Fruit fly (Drosophila melanogaster) whole organism, embryonic: ENCODE data around the gene ImpE3.

Experiments
- Antp ChIP-seq: fragments of 200-800 bp; sonication (Bioruptor generic); optimal IDR thresholded peaks from 3 replicates; lab custom pipeline; 2016; ENCODE audit warnings: missing biosample characterization, missing genetic modification characterization
- B-H1 ChIP-seq: fragments of 200-800 bp; sonication (Bioruptor generic); IDR thresholded peaks from 3 replicates; pipeline ENCODE4 v1.3.6; 2022; ENCODE audit warnings: missing biosample characterization, missing genetic modification characterization
- CG10321 ChIP-seq: fragments of 200-800 bp; sonication (Bioruptor generic); IDR thresholded peaks from 2 replicates; pipeline ENCODE4 v1.3.6; 2022; ENCODE audit warnings: missing biosample characterization, missing genetic modification characterization
- CG11093 ChIP-seq: fragments of 200-800 bp; sonication (Bioruptor generic); IDR thresholded peaks from 3 replicates; pipeline ENCODE4 v1.3.6; 2022; ENCODE audit warnings: missing biosample characterization, missing genetic modification characterization
- CG11247 ChIP-seq: fragments of 200-800 bp; sonication (Bioruptor generic); IDR thresholded peaks from 2 replicates; pipeline ENCODE4 v1.3.6; 2022; ENCODE audit warnings: missing biosample characterization, missing genetic modification characterization
- CG11398 ChIP-seq: fragments of 200-800 bp; sonication (Bioruptor generic); optimal IDR thresholded peaks from 2 replicates; lab custom pipeline; 2016; ENCODE audit warnings: missing biosample characterization, missing genetic modification characterization
- CG11456 ChIP-seq: fragments of 200-800 bp; sonication (Bioruptor generic); IDR thresholded peaks from 3 replicates; pipeline ENCODE4 v1.3.6; 2022; ENCODE audit warnings: missing biosample characterization, missing genetic modification characterization
- CG11696 ChIP-seq: fragments of 200-800 bp; sonication (Bioruptor generic); IDR thresholded peaks from 2 replicates; pipeline ENCODE4 v1.3.6; 2022; ENCODE audit warnings: missing biosample characterization, missing genetic modification characterization
- CG12071 ChIP-seq: fragments of 200-800 bp; sonication (Bioruptor generic); optimal IDR thresholded peaks from 3 replicates; lab custom pipeline; 2018; ENCODE audit warnings: missing biosample characterization, mild to moderate bottlenecking, missing genetic modification characterization
- CG12219 ChIP-seq: fragments of 200-800 bp; sonication (Bioruptor generic); optimal IDR thresholded peaks from 3 replicates; lab custom pipeline; 2018; ENCODE audit warnings: missing biosample characterization, mild to moderate bottlenecking, missing genetic modification characterization
- CG12659 ChIP-seq: fragments of 200-800 bp; sonication (Bioruptor generic); optimal IDR thresholded peaks from 3 replicates; lab custom pipeline; 2017; ENCODE audit warnings: mild to moderate bottlenecking, missing biosample characterization, missing genetic modification reagents, missing genetic modification characterization
- CG13123 ChIP-seq: fragments of 200-800 bp; sonication (Bioruptor generic); optimal IDR thresholded peaks from 2 replicates; lab custom pipeline; 2016; ENCODE audit warnings: missing biosample characterization, missing genetic modification characterization
- CG14667 ChIP-seq: fragments of 200-800 bp; sonication (Bioruptor generic); IDR thresholded peaks from 2 replicates; pipeline ENCODE4 v1.3.6; 2022; ENCODE audit warnings: missing biosample characterization, missing genetic modification characterization
- CG15011 ChIP-seq: fragments of 200-800 bp; sonication (Bioruptor generic); optimal IDR thresholded peaks from 3 replicates; lab custom pipeline; 2018; ENCODE audit warnings: missing biosample characterization, mild to moderate bottlenecking, missing genetic modification characterization
- CG15601 ChIP-seq: fragments of 200-800 bp; sonication (Bioruptor generic); optimal IDR thresholded peaks from 3 replicates; lab custom pipeline; 2019; ENCODE audit warnings: missing biosample characterization, mild to moderate bottlenecking, missing genetic modification characterization, moderate library complexity
- CG2202 ChIP-seq: fragments of 200-800 bp; sonication (Bioruptor generic); optimal IDR thresholded peaks from 2 replicates; lab custom pipeline; 2018; ENCODE audit warnings: missing biosample characterization, mild to moderate bottlenecking, missing genetic modification characterization
- CG2712 ChIP-seq: fragments of 200-800 bp; optimal IDR thresholded peaks from 3 replicates; lab custom pipeline; 2019; ENCODE audit warnings: missing biosample characterization, mild to moderate bottlenecking, missing genetic modification characterization, moderate library complexity
- CG6654 ChIP-seq: fragments of 200-800 bp; sonication (Bioruptor generic); optimal IDR thresholded peaks from 2 replicates; lab custom pipeline; 2017; ENCODE audit warnings: missing biosample characterization, mild to moderate bottlenecking, missing genetic modification characterization
- CG7271 ChIP-seq: fragments of 200-800 bp; sonication (Bioruptor generic); optimal IDR thresholded peaks from 2 replicates; lab custom pipeline; 2018; ENCODE audit warnings: missing biosample characterization, mild to moderate bottlenecking, missing genetic modification characterization, moderate library complexity
- CG8359 ChIP-seq: fragments of 200-800 bp; sonication (Bioruptor generic); optimal IDR thresholded peaks from 2 replicates; lab custom pipeline; 2017; ENCODE audit warnings: missing biosample characterization, mild to moderate bottlenecking, missing genetic modification characterization, borderline replicate concordance
- CG8765 ChIP-seq: fragments of 200-800 bp; sonication (Bioruptor generic); IDR thresholded peaks from 2 replicates; pipeline ENCODE4 v1.3.6; 2022; ENCODE audit warnings: missing biosample characterization, missing genetic modification characterization
- CG9932 ChIP-seq: fragments of 200-800 bp; sonication (Bioruptor generic); IDR thresholded peaks from 2 replicates; pipeline ENCODE4 v1.3.6; 2022; ENCODE audit warnings: missing biosample characterization, missing genetic modification characterization
- D19B ChIP-seq: fragments of 200-800 bp; sonication (Bioruptor generic); optimal IDR thresholded peaks from 2 replicates; lab custom pipeline; 2017; ENCODE audit warnings: missing biosample characterization, mild to moderate bottlenecking, missing genetic modification characterization
- Dad ChIP-seq: fragments of 200-800 bp; sonication (Bioruptor generic); optimal IDR thresholded peaks from 3 replicates; lab custom pipeline; 2016; ENCODE audit warnings: missing biosample characterization, missing genetic modification characterization
- Dll ChIP-seq: fragments of 200-800 bp; sonication (Bioruptor generic); IDR thresholded peaks from 4 replicates; pipeline ENCODE4 v1.3.6; 2022; ENCODE audit warnings: missing biosample characterization, missing genetic modification characterization; ENCODE audit not compliant: partially characterized antibody
- E2f2 ChIP-seq: fragments of 200-800 bp; sonication (Bioruptor generic); IDR thresholded peaks from 2 replicates; pipeline ENCODE4 v1.3.6; 2022; ENCODE audit warnings: missing biosample characterization, missing genetic modification characterization
- H15 ChIP-seq: fragments of 200-800 bp; sonication (Bioruptor generic); IDR thresholded peaks from 3 replicates; pipeline ENCODE4 v1.3.6; 2022; ENCODE audit warnings: missing biosample characterization, missing genetic modification characterization
- Hr39 ChIP-seq: fragments of >200 bp; optimal IDR thresholded peaks from 2 replicates; lab custom pipeline; 2017
- Jarid2 ChIP-seq: fragments of 200-800 bp; sonication (Bioruptor generic); optimal IDR thresholded peaks from 3 replicates; lab custom pipeline; 2017; ENCODE audit warnings: mild to moderate bottlenecking, missing biosample characterization, missing genetic modification reagents, missing genetic modification characterization
- Lpt ChIP-seq: fragments of >200 bp; optimal IDR thresholded peaks from 2 replicates; lab custom pipeline; 2018; ENCODE audit warnings: missing biosample characterization, missing genetic modification characterization
- Med ChIP-seq: fragments of 200-800 bp; sonication (Bioruptor generic); peaks from one replicate; lab custom pipeline; 2016; ENCODE audit warnings: missing biosample characterization, missing genetic modification characterization, mild to moderate bottlenecking, inconsistent platforms, moderate library complexity
- NC2β ChIP-seq: fragments of 200-800 bp; sonication (Bioruptor generic); optimal IDR thresholded peaks from 2 replicates; lab custom pipeline; 2016; ENCODE audit warnings: missing biosample characterization, missing genetic modification characterization
- NfI ChIP-seq: fragments of 200-800 bp; sonication (Bioruptor generic); optimal IDR thresholded peaks from 3 replicates; lab custom pipeline; 2018; ENCODE audit warnings: missing biosample characterization, mild to moderate bottlenecking, missing genetic modification characterization, moderate library complexity
- Optix ChIP-seq: fragments of 200-800 bp; sonication (Bioruptor generic); IDR thresholded peaks from 3 replicates; pipeline ENCODE4 v1.3.6; 2022; ENCODE audit warnings: missing biosample characterization, missing genetic modification characterization
- Sox102F ChIP-seq: fragments of 200-800 bp; sonication (Bioruptor generic); optimal IDR thresholded peaks from 2 replicates; lab custom pipeline; 2018; ENCODE audit warnings: missing biosample characterization, mild to moderate bottlenecking, missing genetic modification characterization, moderate library complexity
- Spps ChIP-seq: fragments of 200-800 bp; sonication (Bioruptor generic); optimal IDR thresholded peaks from 2 replicates; lab custom pipeline; 2018; ENCODE audit warnings: missing biosample characterization, mild to moderate bottlenecking, missing genetic modification characterization
- YL-1 ChIP-seq: fragments of 200-800 bp; sonication (Bioruptor generic); optimal IDR thresholded peaks from 3 replicates; lab custom pipeline; 2017; ENCODE audit warnings: missing biosample characterization, mild to moderate bottlenecking, missing genetic modification characterization
- bowl ChIP-seq: fragments of 200-800 bp; sonication (Bioruptor generic); IDR thresholded peaks from 2 replicates; pipeline ENCODE4 v1.3.6; 2022; ENCODE audit warnings: missing biosample characterization, missing genetic modification characterization
- br ChIP-seq: fragments of >200 bp; optimal IDR thresholded peaks from 2 replicates; lab custom pipeline; 2017
- btn ChIP-seq: fragments of 200-800 bp; sonication (Bioruptor generic); optimal IDR thresholded peaks from 2 replicates; lab custom pipeline; 2016; ENCODE audit warnings: missing biosample characterization, missing genetic modification characterization
- crp ChIP-seq, 2 experiments: fragments of 200-800 bp; sonication (Bioruptor generic); optimal IDR thresholded peaks; 2 replicates in 1 of 2; 3 replicates in 1 of 2; lab custom pipeline; 2017; ENCODE audit warnings: missing biosample characterization in 2 of 2, missing genetic modification characterization in 2 of 2, mild to moderate bottlenecking in 1 of 2, moderate library complexity in 1 of 2
- h ChIP-seq: fragments of >200 bp; optimal IDR thresholded peaks from 2 replicates; lab custom pipeline; 2017
- nmo ChIP-seq: fragments of 200-800 bp; sonication (Bioruptor generic); optimal IDR thresholded peaks from 2 replicates; lab custom pipeline; 2018; ENCODE audit warnings: missing biosample characterization, mild to moderate bottlenecking, missing genetic modification characterization, moderate library complexity
- nom ChIP-seq: fragments of 200-800 bp; sonication (Bioruptor generic); optimal IDR thresholded peaks from 2 replicates; lab custom pipeline; 2017; ENCODE audit warnings: missing biosample characterization, missing genetic modification characterization, mild to moderate bottlenecking, moderate library complexity, missing genetic modification reagents
- oc ChIP-seq: fragments of 200-800 bp; sonication (Bioruptor generic); optimal IDR thresholded peaks from 2 replicates; lab custom pipeline; 2018; ENCODE audit warnings: missing biosample characterization, mild to moderate bottlenecking, missing genetic modification characterization, moderate library complexity
- onecut ChIP-seq: fragments of 200-800 bp; sonication (Bioruptor generic); IDR thresholded peaks from 2 replicates; pipeline ENCODE4 v1.3.6; 2022; ENCODE audit warnings: missing biosample characterization, missing genetic modification characterization
- p53 ChIP-seq: fragments of 200-800 bp; sonication (Bioruptor generic); optimal IDR thresholded peaks from 2 replicates; lab custom pipeline; 2016; ENCODE audit warnings: missing biosample characterization, missing genetic modification characterization
- prd ChIP-seq, 3 experiments: fragments of >200 bp in 2 of 3; fragments of 200-800 bp in 1 of 3; sonication (Bioruptor generic) in 1 of 3; optimal IDR thresholded peaks in 2 of 3; IDR thresholded peaks in 1 of 3; 2 replicates in 2 of 3; 3 replicates in 1 of 3; pipeline versions ENCODE4 v1.3.6 to Lab custom; 2017 to 2022; ENCODE audit warnings: missing biosample characterization in 1 of 3, missing genetic modification characterization in 1 of 3
- row ChIP-seq: fragments of 200-800 bp; sonication (Bioruptor generic); IDR thresholded peaks from 3 replicates; pipeline ENCODE4 v1.3.6; 2022; ENCODE audit warnings: missing biosample characterization, missing genetic modification characterization
- sisA ChIP-seq: fragments of 200-800 bp; sonication (Bioruptor generic); IDR thresholded peaks from 2 replicates; pipeline ENCODE4 v1.3.6; 2022; ENCODE audit warnings: missing biosample characterization, missing genetic modification characterization
- tap ChIP-seq: fragments of 200-800 bp; optimal IDR thresholded peaks from 3 replicates; lab custom pipeline; 2019; ENCODE audit warnings: missing biosample characterization, mild to moderate bottlenecking, missing genetic modification characterization, moderate library complexity

Gene ImpE3

dm6 chr3R:8001074-8001669 is 28.2 kb downstream of the ImpE3 start, which contains the start of the genes Kmn2 and CG2698 (continued):
- TF ChIP-seq Antp (GFP tag; lab: Kevin White, UChicago) (peak; percentile 71), CG2202 (tag; lab: Kevin White, UChicago) (peak; percentile 88), btn (GFP tag; lab: Kevin White, UChicago) (no peak), CG15601 (tag; lab: Kevin White, UChicago) (peak; percentile 91), bowl (peak; percentile 93), CG15011 (peak; percentile 86), sisA (GFP tag; lab: Robert Waterston, UW) (peak; percentile 98), NfI (GFP tag; lab: Kevin White, UChicago) (peak; percentile 94), B-H1 (peak; percentile 97), CG12659 (GFP tag; lab: Kevin White, UChicago) (peak; percentile 97), CG11398 (GFP tag; lab: Kevin White, UChicago) (no peak), CG6654 (peak; percentile 78), E2f2 (peak; percentile 92), Hr39 (lab: Kevin White, UChicago) (no peak), CG11093 (GFP tag; lab: Robert Waterston, UW) (peak; percentile 98), prd (optimal IDR thresholded peaks at IDR 0.05; lab: Kevin White, UChicago) (no peak), prd (GFP tag; IDR thresholded peaks at IDR 0.05; lab: Robert Waterston, UW) (peak; percentile 99), row (GFP tag; lab: Robert Waterston, UW) (peak; percentile 100), CG11696 (GFP tag; lab: Robert Waterston, UW) (peak; percentile 86), oc (tag; lab: Kevin White, UChicago) (peak; percentile 94), onecut (GFP tag; lab: Robert Waterston, UW) (peak; percentile 87), CG8765 (GFP tag; lab: Robert Waterston, UW) (peak; percentile 97), nom (GFP tag; lab: Kevin White, UChicago) (peak; percentile 90), CG11247 (GFP tag; lab: Robert Waterston, UW) (peak; percentile 98), CG7271 (peak; percentile 68), YL-1 (peak; percentile 94), tap (tag; lab: Kevin White, UChicago) (peak; percentile 78), br (lab: Kevin White, UChicago) (no peak), Spps (tag; lab: Kevin White, UChicago) (peak; percentile 84), CG2712 (peak; percentile 95), Optix (peak; percentile 95), p53 (no peak), CG12219 (peak; percentile 81), CG9932 (GFP tag; lab: Robert Waterston, UW) (peak; percentile 99), CG10321 (peak; percentile 83), Lpt (GFP tag; lab: Kevin White, UChicago) (no peak), h (lab: Kevin White, UChicago) (no peak), H15 (GFP tag; lab: Robert Waterston, UW) (peak; percentile 97), D19B (peak; percentile 85), CG13123 (GFP tag; lab: Kevin White, UChicago) (peak; percentile 85), Med (GFP tag; lab: Kevin White, UChicago) (peak; percentile 97), CG12071 (GFP tag; lab: Kevin White, UChicago) (peak; percentile 88), Dll (GFP tag; lab: Robert Waterston, UW) (peak; percentile 62; the same call in 2 of the 4 replicates), crp (GFP tag; optimal IDR thresholded peaks at IDR 0.05; lab: Kevin White, UChicago) (peak; percentile 18 to 74), Dad (GFP tag; lab: Kevin White, UChicago) (peak; percentile 71), CG8359 (GFP tag; lab: Kevin White, UChicago) (peak; percentile 67), nmo (GFP tag; lab: Kevin White, UChicago) (peak; percentile 97), NC2β (peak; percentile 82), CG11456 (GFP tag; lab: Robert Waterston, UW) (peak; percentile 97), Sox102F (GFP tag; lab: Kevin White, UChicago) (peak; percentile 94), Jarid2 (GFP tag; lab: Kevin White, UChicago) (no peak), CG14667 (peak; percentile 98)
